Fruit fly (Drosophila melanogaster): Measurements from ENCODE around the gene GAPcenA.

Gene GAPcenA

dm6 chr3L:8320105-8320813, 26.1 kb upstream of the GAPcenA start, which contains the start of gene CG13670:
CG13670 (plus strand) TSS chr3L:8320763.
- TF ChIP-seq CG8478 (optimal IDR thresholded peaks at IDR 0.05) (no peak), EcR (GFP tag; optimal IDR thresholded peaks at IDR 0.05) (no peak), Dll (optimal IDR thresholded peaks at IDR 0.05) (no peak), usp (GFP tag; optimal IDR thresholded peaks at IDR 0.05) (no peak), pan (optimal IDR thresholded peaks at IDR 0.05) (no peak), psq (optimal IDR thresholded peaks at IDR 0.05) (no peak)

DNA sequence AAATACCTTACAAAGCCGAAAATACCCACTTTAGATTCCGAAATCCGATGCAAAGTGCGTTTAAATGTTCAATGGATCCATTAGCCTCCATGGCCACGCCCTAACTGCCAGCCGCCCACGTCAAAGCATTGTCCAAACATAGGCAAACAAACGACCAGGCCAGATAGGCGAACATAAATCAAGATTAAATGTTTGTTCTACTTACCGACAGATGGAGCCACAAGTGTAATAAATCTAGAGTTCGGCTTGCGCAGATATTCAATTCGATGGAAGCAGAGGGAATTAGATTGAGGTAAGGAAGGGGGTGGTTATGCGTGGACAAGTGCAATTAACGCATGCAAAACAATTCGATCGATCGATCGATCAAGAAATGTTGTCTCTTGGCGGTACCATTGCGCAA, 22.5 kb upstream of the GAPcenA start:
- no peak for TF ChIP-seq usp (GFP tag; optimal IDR thresholded peaks at IDR 0.05)
- no peak for TF ChIP-seq psq (optimal IDR thresholded peaks at IDR 0.05)
- no peak for TF ChIP-seq EcR (GFP tag; optimal IDR thresholded peaks at IDR 0.05)
- TF ChIP-seq pan (optimal IDR thresholded peaks at IDR 0.05), result no peak
- no peak for TF ChIP-seq Dll (optimal IDR thresholded peaks at IDR 0.05)
- no peak for TF ChIP-seq CG8478 (optimal IDR thresholded peaks at IDR 0.05)

dm6 chr3L:8325559-8325958, 20.8 kb upstream of the GAPcenA start, which contains the start of gene CG34461:
CG34461 (plus strand) TSS chr3L:8325859.
- TF ChIP-seq EcR (GFP tag; optimal IDR thresholded peaks at IDR 0.05), result no peak
- TF ChIP-seq usp (GFP tag; optimal IDR thresholded peaks at IDR 0.05), result no peak
- no peak for TF ChIP-seq CG8478 (optimal IDR thresholded peaks at IDR 0.05)
- no peak for TF ChIP-seq psq (optimal IDR thresholded peaks at IDR 0.05)
- TF ChIP-seq pan (optimal IDR thresholded peaks at IDR 0.05), result no peak
- TF ChIP-seq Dll (optimal IDR thresholded peaks at IDR 0.05), result no peak

dm6 chr3L:8328283-8328682, 18.1 kb upstream of the GAPcenA start, which contains the start of gene CG34462:
CG34462 (plus strand) TSS chr3L:8328583.
- TF ChIP-seq usp (GFP tag; optimal IDR thresholded peaks at IDR 0.05) (no peak), Dll (optimal IDR thresholded peaks at IDR 0.05) (no peak), psq (optimal IDR thresholded peaks at IDR 0.05) (no peak), EcR (GFP tag; optimal IDR thresholded peaks at IDR 0.05) (no peak), pan (optimal IDR thresholded peaks at IDR 0.05) (no peak), CG8478 (optimal IDR thresholded peaks at IDR 0.05) (no peak)

dm6 chr3L:8329005-8329404, 17.4 kb upstream of the GAPcenA start:
- TF ChIP-seq pan (optimal IDR thresholded peaks at IDR 0.05), result no peak
- TF ChIP-seq CG8478 (optimal IDR thresholded peaks at IDR 0.05), result no peak
- TF ChIP-seq Dll (optimal IDR thresholded peaks at IDR 0.05), result no peak

DNA sequence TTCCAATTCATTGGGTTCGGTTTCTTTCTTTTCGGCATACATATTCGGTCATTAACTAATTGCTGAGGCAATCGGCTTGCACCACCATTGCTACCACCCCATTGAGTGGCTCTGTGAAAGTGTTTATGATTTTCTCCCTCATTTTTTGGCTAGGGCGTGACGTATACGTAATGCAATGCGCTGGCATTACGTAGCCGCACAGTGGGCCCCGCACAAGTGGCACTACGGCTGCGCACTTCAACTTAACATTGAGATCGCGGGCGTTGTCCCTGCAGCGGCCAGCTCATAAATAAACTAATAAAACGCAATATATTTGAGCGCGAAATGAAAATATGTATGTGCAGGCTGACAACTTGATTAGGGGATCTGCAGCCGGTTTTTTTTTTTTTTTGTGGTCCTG, 14.9 kb upstream of the GAPcenA start:
- TF ChIP-seq Dll (optimal IDR thresholded peaks at IDR 0.05) (no peak), usp (GFP tag; optimal IDR thresholded peaks at IDR 0.05) (no peak), EcR (GFP tag; optimal IDR thresholded peaks at IDR 0.05) (no peak)

- TF ChIP-seq EcR (GFP tag; optimal IDR thresholded peaks at IDR 0.05) (no peak), CG8478 (optimal IDR thresholded peaks at IDR 0.05) (no peak), psq (optimal IDR thresholded peaks at IDR 0.05) (no peak), pan (optimal IDR thresholded peaks at IDR 0.05) (no peak), Dll (optimal IDR thresholded peaks at IDR 0.05) (no peak), usp (GFP tag; optimal IDR thresholded peaks at IDR 0.05) (no peak)
Observed at dm6 chr3L:8333574-8333973, 12.8 kb upstream of the GAPcenA start.

- TF ChIP-seq EcR (GFP tag; optimal IDR thresholded peaks at IDR 0.05) (no peak), Dll (optimal IDR thresholded peaks at IDR 0.05) (no peak), pan (optimal IDR thresholded peaks at IDR 0.05) (no peak), usp (GFP tag; optimal IDR thresholded peaks at IDR 0.05) (no peak), CG8478 (optimal IDR thresholded peaks at IDR 0.05) (no peak), psq (optimal IDR thresholded peaks at IDR 0.05) (no peak)
Observed at dm6 chr3L:8334338-8334737, 12.0 kb upstream of the GAPcenA start.

DNA sequence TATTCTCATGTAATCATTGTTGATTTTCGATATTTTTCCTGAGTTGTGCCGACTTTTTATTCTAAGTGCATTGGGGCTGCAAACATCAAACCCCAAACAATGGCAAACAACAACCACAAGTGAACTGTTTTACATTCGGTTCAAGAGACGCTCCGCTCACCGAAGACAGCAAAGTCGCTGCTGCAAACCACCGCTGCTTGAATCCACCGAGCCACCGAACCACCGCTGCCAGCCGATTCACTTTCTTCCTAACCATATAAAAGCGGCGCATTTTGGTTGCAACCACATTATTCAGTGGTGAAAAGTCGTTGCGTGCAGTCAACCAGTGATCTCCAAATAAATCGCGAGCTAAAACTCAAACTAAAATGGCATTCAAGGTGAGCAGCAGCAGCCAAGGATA, 10.0 kb upstream of the GAPcenA start, which contains the start of gene Cpr66Cb:
Gene Cpr66Cb, plus strand, starts transcription at position 301 of the 400 bp plus-strand sequence.
- TF ChIP-seq CG8478 (optimal IDR thresholded peaks at IDR 0.05), result no peak
- no peak for TF ChIP-seq usp (GFP tag; optimal IDR thresholded peaks at IDR 0.05)
- no peak for TF ChIP-seq EcR (GFP tag; optimal IDR thresholded peaks at IDR 0.05)
- TF ChIP-seq Dll (optimal IDR thresholded peaks at IDR 0.05), result no peak
- no peak for TF ChIP-seq psq (optimal IDR thresholded peaks at IDR 0.05)
- no peak for TF ChIP-seq pan (optimal IDR thresholded peaks at IDR 0.05)

- no peak for TF ChIP-seq CG8478 (optimal IDR thresholded peaks at IDR 0.05)
- no peak for TF ChIP-seq psq (optimal IDR thresholded peaks at IDR 0.05)
- no peak for TF ChIP-seq pan (optimal IDR thresholded peaks at IDR 0.05)
- no peak for TF ChIP-seq EcR (GFP tag; optimal IDR thresholded peaks at IDR 0.05)
- TF ChIP-seq usp (GFP tag; optimal IDR thresholded peaks at IDR 0.05), result no peak
- TF ChIP-seq Dll (optimal IDR thresholded peaks at IDR 0.05), result no peak
Observed at dm6 chr3L:8338921-8339320, 7.4 kb upstream of the GAPcenA start, which contains the start of gene Pex2. Pex2 (plus strand) TSS chr3L:8339051.

DNA sequence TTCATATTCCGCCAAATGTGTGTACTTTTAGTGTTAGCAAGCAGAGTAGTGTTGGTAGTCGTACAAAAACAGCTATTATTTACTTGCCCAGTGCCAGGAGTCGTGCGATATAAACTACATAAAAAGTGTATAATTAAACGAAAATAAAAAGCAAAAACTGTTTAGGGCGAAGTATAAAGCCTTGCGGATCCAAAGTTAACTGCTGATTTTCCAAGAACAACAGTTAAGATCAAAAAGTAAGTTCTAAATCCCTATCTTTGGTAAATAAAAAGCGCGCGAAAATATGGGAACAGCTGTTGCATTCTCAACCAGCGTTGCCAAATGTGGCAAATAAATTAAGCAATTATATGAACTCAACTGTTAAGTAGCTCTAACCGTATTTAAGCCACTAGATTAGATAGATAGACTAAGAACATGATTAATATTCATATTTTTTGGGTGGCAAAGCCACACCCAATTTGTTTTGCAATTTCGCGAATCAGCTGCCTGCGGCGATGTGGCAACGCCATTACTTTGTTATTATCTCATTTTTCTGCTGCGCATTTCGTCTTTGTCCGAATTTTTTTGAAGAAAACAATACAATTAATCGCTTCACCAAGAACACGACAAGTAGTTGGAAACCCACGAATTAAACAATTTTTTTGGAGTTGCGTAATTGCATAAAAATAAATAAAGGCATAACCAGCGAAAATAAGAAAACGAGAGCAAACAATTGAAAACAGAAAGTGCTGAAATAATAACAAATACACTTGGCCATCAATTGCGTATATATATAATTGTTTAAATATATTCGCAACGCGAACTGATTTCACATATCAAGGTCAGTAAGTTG, 5.9 kb upstream of the GAPcenA start, which contains the start of the genes Prim1 and CG7083:
Gene Prim1, plus strand, starts transcription at position 51 of the 832 bp plus-strand sequence.
Gene CG7083, plus strand, starts transcription at position 522 of the 832 bp plus-strand sequence.
- TF ChIP-seq Dll (optimal IDR thresholded peaks at IDR 0.05), result no peak

DNA sequence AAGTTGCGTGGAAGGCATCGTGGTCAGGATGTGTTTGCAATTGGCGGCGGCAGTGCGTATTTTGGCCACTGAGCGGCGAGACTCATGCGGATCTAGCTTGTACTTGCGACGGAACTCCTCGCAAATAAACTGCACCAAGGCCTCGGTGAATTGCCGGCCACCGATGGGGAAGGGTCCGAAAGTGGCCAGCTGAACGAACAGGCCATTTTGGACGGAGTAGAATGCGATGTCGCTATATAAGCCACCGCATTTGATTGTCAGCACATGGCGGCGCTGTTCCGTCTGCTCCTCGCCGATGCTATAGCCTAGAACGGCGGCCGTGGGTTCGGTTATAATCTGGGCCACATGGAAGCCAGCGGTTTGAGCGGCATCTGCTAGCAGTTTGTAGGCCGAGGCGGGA, 1.2 kb upstream of the GAPcenA start:
- TF ChIP-seq CG8478 (optimal IDR thresholded peaks at IDR 0.05) (no peak), psq (optimal IDR thresholded peaks at IDR 0.05) (no peak)

All from whole organism.